Worm (Caenorhabditis elegans): ENCODE data around the gene F17C11.22.
A peak's percentile ranks its signal among the peaks of the same experiment; 100 is the strongest.

F17C11.22 gene

DNA sequence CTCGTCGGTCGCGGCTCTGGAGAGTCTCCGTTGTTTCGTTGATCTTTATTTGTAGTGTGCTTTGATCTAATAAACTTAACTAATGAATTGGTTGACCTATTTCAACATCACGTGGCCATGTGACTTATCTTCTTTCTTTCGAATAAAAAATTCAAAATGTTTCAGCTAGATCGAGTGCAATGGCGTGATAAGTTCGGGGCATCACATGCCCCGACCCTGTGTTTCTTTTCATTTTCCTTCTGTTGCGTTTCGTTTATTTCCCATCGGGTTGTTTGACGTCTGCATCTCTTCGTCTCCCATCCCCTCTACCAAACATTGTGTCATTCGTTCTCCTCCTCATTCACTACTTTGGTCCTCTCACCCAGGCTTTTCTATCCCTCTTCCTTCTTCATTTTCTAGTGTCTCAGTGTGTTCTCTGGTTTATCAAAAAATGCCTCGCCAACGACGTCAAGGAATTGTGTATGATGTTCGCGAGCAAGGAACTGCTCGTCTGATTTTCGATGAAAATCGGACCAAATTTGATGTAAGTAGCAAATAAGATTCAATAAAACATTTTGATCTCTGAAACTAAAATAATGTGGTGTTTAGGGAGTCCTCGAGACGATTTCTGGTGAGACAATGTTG is 18.2 kb downstream of the F17C11.22 start, which contains the start of gene F17C11.4 (continued):
- TF ChIP-seq mef-2 (tag; optimal IDR thresholded peaks at IDR 0.05) (peak; percentile 62), tbx-2 (tag; optimal IDR thresholded peaks at IDR 0.05) (peak; percentile 88), ama-1 (optimal IDR thresholded peaks at IDR 0.05) (peak; percentile 52), sox-4 (tag; optimal IDR thresholded peaks at IDR 0.05) (no peak), jun-1 (tag; optimal IDR thresholded peaks at IDR 0.05) (peak; percentile 64), hlh-4 (tag; optimal IDR thresholded peaks at IDR 0.05) (no peak), efl-1 (optimal IDR thresholded peaks at IDR 0.05) (peak; percentile 43 to 51), efl-1 (GFP tag; optimal IDR thresholded peaks at IDR 0.05 in 1 of 2) (peak; percentile 43 to 94), mdl-1 (tag; optimal IDR thresholded peaks at IDR 0.05) (peak in 1 of 2 experiments; percentile 97), rnt-1 (tag; optimal IDR thresholded peaks at IDR 0.05) (peak; percentile 77), unc-86 (tag; optimal IDR thresholded peaks at IDR 0.05) (peak; percentile 56), fkh-8 (tag; optimal IDR thresholded peaks at IDR 0.05) (peak; percentile 71), isw-1 (GFP tag; IDR thresholded peaks at IDR 0.05) (peak; percentile 12; the same call in 1 of the 2 replicates), nhr-28 (tag; optimal IDR thresholded peaks at IDR 0.05) (no peak), egl-13 (tag; optimal IDR thresholded peaks at IDR 0.05) (peak; percentile 61), lin-15B (tag; optimal IDR thresholded peaks at IDR 0.05) (no peak), vab-15 (tag; optimal IDR thresholded peaks at IDR 0.05) (peak; percentile 98), hlh-17 (GFP tag; optimal IDR thresholded peaks at IDR 0.05; ENCODE audit: borderline replicate concordance) (no peak), efl-3 (GFP tag; optimal IDR thresholded peaks at IDR 0.05) (no peak), nhr-19 (GFP tag; conservative IDR thresholded peaks at IDR 0.05) (peak; percentile 96), xbp-1 (tag; optimal IDR thresholded peaks at IDR 0.05) (peak; percentile 74), ceh-8 (GFP tag; optimal IDR thresholded peaks at IDR 0.05) (peak; percentile 59), lin-13 (GFP tag; optimal IDR thresholded peaks at IDR 0.05) (peak; percentile 78), nhr-84 (tag; optimal IDR thresholded peaks at IDR 0.05) (no peak), dpl-1 (GFP tag; optimal IDR thresholded peaks at IDR 0.05) (peak; percentile 48 to 63 (median 55)), zag-1 (tag; optimal IDR thresholded peaks at IDR 0.05) (no peak), alr-1 (tag; optimal IDR thresholded peaks at IDR 0.05; ENCODE audit: borderline replicate concordance) (no peak), unc-130 (tag; optimal IDR thresholded peaks at IDR 0.05) (peak; percentile 98), C04F5.9 (tag; optimal IDR thresholded peaks at IDR 0.05) (peak; percentile 25), fos-1 (tag; optimal IDR thresholded peaks at IDR 0.05) (peak; percentile 47), Y116A8C.19 (tag; optimal IDR thresholded peaks at IDR 0.05; ENCODE audit: borderline replicate concordance) (no peak), ceh-63 (GFP tag; optimal IDR thresholded peaks at IDR 0.05) (no peak), lin-35 (GFP tag; optimal IDR thresholded peaks at IDR 0.05) (peak; percentile 69 to 78), nhr-77 (tag; optimal IDR thresholded peaks at IDR 0.05) (peak; percentile 2), blmp-1 (tag; optimal IDR thresholded peaks at IDR 0.05) (peak; percentile 93), snu-23 (GFP tag; optimal IDR thresholded peaks at IDR 0.05) (peak; percentile 95), mab-9 (GFP tag; IDR thresholded peaks at IDR 0.05) (peak; percentile 54; the same call in 1 of the 2 replicates)

DNA sequence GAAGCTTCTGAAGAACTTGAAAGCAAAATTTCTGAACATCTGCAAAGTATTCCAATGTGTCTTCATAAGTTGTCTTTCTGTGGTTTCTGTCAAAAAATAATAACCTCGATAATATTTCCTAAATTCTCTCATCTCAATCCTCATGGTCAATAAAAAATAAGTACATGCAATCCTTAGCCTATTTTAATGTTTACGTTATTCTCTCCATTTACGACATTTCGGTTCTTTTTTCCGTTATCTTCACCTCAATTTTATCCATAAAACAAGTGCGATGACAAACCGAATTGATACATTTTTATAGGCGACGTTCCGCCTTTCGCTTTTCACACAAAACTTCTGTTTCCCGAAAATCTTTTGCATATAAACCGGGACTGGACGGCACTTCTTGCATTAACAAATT is 20.5 kb downstream of the F17C11.22 start, which contains the start of gene col-153:
Gene col-153, plus strand, starts transcription at position 301 of the 400 bp plus-strand sequence.
- TF ChIP-seq dpl-1 (GFP tag; optimal IDR thresholded peaks at IDR 0.05) (no peak), tlp-1 (tag; optimal IDR thresholded peaks at IDR 0.05) (no peak), unc-130 (tag; optimal IDR thresholded peaks at IDR 0.05) (no peak), nhr-237 (tag; optimal IDR thresholded peaks at IDR 0.05) (no peak), blmp-1 (tag; optimal IDR thresholded peaks at IDR 0.05) (peak; percentile 86), nhr-84 (tag; optimal IDR thresholded peaks at IDR 0.05) (no peak)

DNA sequence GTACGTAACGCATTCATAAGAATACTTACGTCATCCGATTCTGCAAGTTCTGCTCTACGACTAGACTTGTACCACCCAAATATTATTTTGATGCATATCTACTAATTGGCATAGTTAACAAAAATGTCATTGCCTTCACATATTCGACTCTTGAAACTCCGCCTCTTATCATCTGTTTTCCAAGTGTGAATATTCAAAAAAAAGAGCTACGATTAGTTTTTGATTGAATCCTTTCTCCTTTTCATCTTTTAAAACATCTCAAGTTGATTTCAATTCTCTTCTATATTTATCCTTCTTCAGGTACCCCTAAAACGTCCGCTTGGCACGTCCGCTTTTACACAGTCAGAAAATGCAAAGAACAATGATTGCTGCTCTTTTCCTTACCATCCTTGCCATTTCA is 22.0 kb downstream of the F17C11.22 start, which contains the start of gene F17C11.2:
Gene F17C11.2, plus strand, starts transcription at position 301 of the 400 bp plus-strand sequence.
- TF ChIP-seq irx-1 (tag; optimal IDR thresholded peaks at IDR 0.05) (no peak), nhr-11 (tag; optimal IDR thresholded peaks at IDR 0.05) (no peak), nhr-85 (tag) (no peak), dpl-1 (GFP tag; optimal IDR thresholded peaks at IDR 0.05) (no peak), nhr-77 (tag; optimal IDR thresholded peaks at IDR 0.05) (no peak), F16B12.6 (tag; optimal IDR thresholded peaks at IDR 0.05) (no peak), vab-15 (tag; optimal IDR thresholded peaks at IDR 0.05) (no peak), efl-1 (optimal IDR thresholded peaks at IDR 0.05) (no peak), efl-1 (GFP tag; optimal IDR thresholded peaks at IDR 0.05 in 1 of 2) (peak in 1 of 2 experiments; percentile 3), nhr-71 (tag; optimal IDR thresholded peaks at IDR 0.05) (no peak)

Measured in whole organism, L1 larva.